Fruit fly (Drosophila melanogaster): ENCODE data around the gene CG34155.

Gene CG34155

DNA sequence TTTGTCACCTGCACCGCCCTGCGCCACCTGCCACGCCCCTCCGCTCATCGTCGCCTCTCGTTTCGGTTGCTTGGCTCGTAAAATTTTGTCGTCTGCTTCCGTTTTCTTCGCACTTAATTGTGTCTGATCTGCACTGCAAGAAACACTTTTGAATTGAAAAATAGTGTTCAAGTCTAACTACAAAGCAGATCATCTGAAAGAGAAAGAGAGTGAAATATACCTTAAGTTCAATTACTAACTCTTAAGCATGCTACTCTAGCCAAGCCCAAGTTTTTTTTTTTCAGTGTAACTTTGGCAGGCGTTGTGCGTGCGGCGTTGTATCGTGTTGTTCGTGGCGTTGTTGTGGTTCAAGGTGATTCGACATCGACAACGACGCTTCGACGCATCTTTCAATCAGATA lies 19.8 kb downstream of the CG34155 start (continued):
- TF ChIP-seq lbe (GFP tag; optimal IDR thresholded peaks at IDR 0.05) (no peak), vnd (GFP tag; IDR thresholded peaks at IDR 0.05; ENCODE audit: partially characterized antibody) (no peak), chif (GFP tag; optimal IDR thresholded peaks at IDR 0.05) (peak; percentile 91 to 92), CG11560 (tag; IDR thresholded peaks at IDR 0.05) (peak; percentile 84), vvl (GFP tag; IDR thresholded peaks at IDR 0.05) (peak; percentile 96), HLHmδ (GFP tag; optimal IDR thresholded peaks at IDR 0.05) (no peak)

DNA sequence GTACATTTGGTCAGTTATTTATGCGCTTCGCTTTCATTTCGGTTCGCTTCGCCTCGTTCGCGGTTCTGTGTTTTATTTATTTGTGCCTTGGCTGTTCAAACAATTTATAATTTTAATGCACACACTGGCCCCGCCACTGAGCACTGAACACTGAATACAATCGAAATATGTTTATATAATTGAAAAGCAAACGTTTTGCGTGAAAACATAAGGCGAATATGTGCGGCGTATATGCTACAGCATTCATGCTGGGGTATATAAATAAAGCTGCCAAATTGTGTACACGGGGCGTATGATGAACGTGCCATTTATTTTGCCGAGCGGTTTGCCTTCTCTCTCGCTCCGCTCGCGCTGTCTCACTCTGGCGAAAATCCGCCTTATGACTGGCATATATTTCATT lies 23.1 kb downstream of the CG34155 start:
- TF ChIP-seq caup (GFP tag; optimal IDR thresholded peaks at IDR 0.05; ENCODE audit: severe bottlenecking) = peak; percentile 35
- no peak for TF ChIP-seq B-H1 (GFP tag; IDR thresholded peaks at IDR 0.05)
- TF ChIP-seq CG11695 (GFP tag; IDR thresholded peaks at IDR 0.05) = no peak
- TF ChIP-seq ro (GFP tag; IDR thresholded peaks at IDR 0.05) = no peak
- TF ChIP-seq CG12744 (GFP tag; optimal IDR thresholded peaks at IDR 0.05) = no peak
- TF ChIP-seq vvl (GFP tag; IDR thresholded peaks at IDR 0.05) = no peak
- TF ChIP-seq zen2 (GFP tag; IDR thresholded peaks at IDR 0.05; ENCODE audit: partially characterized antibody) = no peak
- TF ChIP-seq Pdp1 (GFP tag; optimal IDR thresholded peaks at IDR 0.05) = peak in 1 of 2 experiments; percentile 52
- TF ChIP-seq Doc3 (GFP tag; IDR thresholded peaks at IDR 0.05; ENCODE audit: partially characterized antibody) = no peak
- no peak for TF ChIP-seq Sox102F (GFP tag; optimal IDR thresholded peaks at IDR 0.05)
- TF ChIP-seq ems (GFP tag; optimal IDR thresholded peaks at IDR 0.05) = no peak
- no peak for TF ChIP-seq CHES-1-like (GFP tag; optimal IDR thresholded peaks at IDR 0.05)
- peak; percentile 63 for TF ChIP-seq CG10543 (GFP tag; optimal IDR thresholded peaks at IDR 0.05)
- no peak for TF ChIP-seq CG15601 (tag; optimal IDR thresholded peaks at IDR 0.05)
- no peak for TF ChIP-seq Hr39 (optimal IDR thresholded peaks at IDR 0.05)
- no peak for TF ChIP-seq HLH54F (GFP tag; optimal IDR thresholded peaks at IDR 0.05)
- TF ChIP-seq sug (tag; optimal IDR thresholded peaks at IDR 0.05) = no peak
- TF ChIP-seq ara (GFP tag; IDR thresholded peaks at IDR 0.05) = no peak
- no peak for TF ChIP-seq eve (GFP tag; optimal IDR thresholded peaks at IDR 0.05)
- peak; percentile 36 for TF ChIP-seq sd (tag; optimal IDR thresholded peaks at IDR 0.05)
- no peak for TF ChIP-seq emc (GFP tag; optimal IDR thresholded peaks at IDR 0.05)
- no peak for TF ChIP-seq Hr78 (GFP tag; optimal IDR thresholded peaks at IDR 0.05)
- TF ChIP-seq wek (GFP tag; optimal IDR thresholded peaks at IDR 0.05) = no peak
- TF ChIP-seq Dbx (GFP tag; IDR thresholded peaks at IDR 0.05) = peak; percentile 20; the same call in 1 of the 3 replicates
- TF ChIP-seq so (GFP tag; IDR thresholded peaks at IDR 0.05) = no peak
- no peak for TF ChIP-seq CG3726 (GFP tag; IDR thresholded peaks at IDR 0.05)
- no peak for TF ChIP-seq CG3838 (GFP tag; optimal IDR thresholded peaks at IDR 0.05)
- TF ChIP-seq HHEX (GFP tag; optimal IDR thresholded peaks at IDR 0.05) = no peak
- TF ChIP-seq ken (GFP tag; IDR thresholded peaks at IDR 0.05) = no peak
- TF ChIP-seq sima (GFP tag; optimal IDR thresholded peaks at IDR 0.05) = no peak
- TF ChIP-seq schlank (tag; optimal IDR thresholded peaks at IDR 0.05) = peak; percentile 24
- peak; percentile 31 for TF ChIP-seq abd-A (tag; optimal IDR thresholded peaks at IDR 0.05)
- no peak for TF ChIP-seq lola (GFP tag; optimal IDR thresholded peaks at IDR 0.05)
- TF ChIP-seq Dp (GFP tag; optimal IDR thresholded peaks at IDR 0.05) = no peak
- TF ChIP-seq Tbp (GFP tag; optimal IDR thresholded peaks at IDR 0.05) = no peak
- TF ChIP-seq lab (GFP tag; optimal IDR thresholded peaks at IDR 0.05) = peak; percentile 25
- TF ChIP-seq tgo (GFP tag; IDR thresholded peaks at IDR 0.05) = no peak
- TF ChIP-seq CG8290 (GFP tag; optimal IDR thresholded peaks at IDR 0.05) = no peak
- peak in 1 of 2 experiments; percentile 23 for TF ChIP-seq CG8290 (tag; optimal IDR thresholded peaks at IDR 0.05)
- no peak for TF ChIP-seq Chrac-16 (GFP tag; optimal IDR thresholded peaks at IDR 0.05)
- no peak for TF ChIP-seq CG8765 (GFP tag; IDR thresholded peaks at IDR 0.05)
- peak; percentile 14 for TF ChIP-seq CG15514 (GFP tag; optimal IDR thresholded peaks at IDR 0.05)
- TF ChIP-seq CG7839 (tag; optimal IDR thresholded peaks at IDR 0.05) = no peak
- TF ChIP-seq Xrp1 (GFP tag; IDR thresholded peaks at IDR 0.05) = no peak
- no peak for TF ChIP-seq ATbp (GFP tag; optimal IDR thresholded peaks at IDR 0.05)

Data from whole organism, embryonic.